Worm (Caenorhabditis elegans) whole organism, L2 larva: ENCODE results near the gene tbb-1.

Source experiments
- R02D3.7 ChIP-seq: fragments of 150-350 bp; optimal IDR thresholded peaks from 2 replicates; lab custom pipeline; 2014; ENCODE audit warnings: missing biosample characterization, missing genetic modification characterization
- ZK546.5 ChIP-seq: sonication (generic microtip); optimal IDR thresholded peaks from 2 replicates; lab custom pipeline; 2017; ENCODE audit warnings: missing biosample characterization, missing genetic modification characterization
- aly-2 ChIP-seq: fragments of 150-350 bp; optimal IDR thresholded peaks from 2 replicates; lab custom pipeline; 2014; ENCODE audit warnings: missing biosample characterization, missing genetic modification characterization
- ama-1 ChIP-seq: fragments of 150-350 bp; optimal IDR thresholded peaks from 2 replicates; lab custom pipeline; 2018; ENCODE audit warnings: inconsistent platforms
- egl-27 ChIP-seq: sonication (generic microtip); optimal IDR thresholded peaks from 3 replicates; lab custom pipeline; 2017; ENCODE audit warnings: missing biosample characterization, missing genetic modification reagents, missing genetic modification characterization
- elt-3 ChIP-seq: sonication (generic microtip); optimal IDR thresholded peaks from 2 replicates; lab custom pipeline; 2017; ENCODE audit warnings: missing biosample characterization, missing genetic modification characterization
- nhr-12 ChIP-seq: fragments of 150-350 bp; optimal IDR thresholded peaks from 2 replicates; lab custom pipeline; 2014; ENCODE audit warnings: missing biosample characterization, missing genetic modification characterization
- sem-4 ChIP-seq: fragments of 150-350 bp; optimal IDR thresholded peaks from 2 replicates; lab custom pipeline; 2014; ENCODE audit warnings: missing biosample characterization, missing genetic modification reagents, missing genetic modification characterization
- sma-3 ChIP-seq: sonication (generic microtip); optimal IDR thresholded peaks from 2 replicates; lab custom pipeline; 2016; ENCODE audit warnings: missing genetic modification reagents, missing genetic modification characterization, missing compliant biosample characterization
- ztf-4 ChIP-seq: fragments of 150-350 bp; optimal IDR thresholded peaks from 2 replicates; lab custom pipeline; 2014; ENCODE audit warnings: missing biosample characterization, missing genetic modification characterization

ce11 chrIII:10708484-10708883 is 33.7 kb downstream of the tbb-1 start:
- TF ChIP-seq R02D3.7 (tag; lab: Kevin White, UChicago) (no peak), sem-4 (tag; lab: Kevin White, UChicago) (no peak), ztf-4 (tag; lab: Kevin White, UChicago) (no peak), nhr-12 (no peak), aly-2 (tag; lab: Kevin White, UChicago) (no peak), ama-1 (lab: Kevin White, UChicago) (no peak), elt-3 (tag; lab: Kevin White, UChicago) (no peak), egl-27 (tag; lab: Kevin White, UChicago) (no peak), ZK546.5 (tag; lab: Kevin White, UChicago) (no peak), sma-3 (GFP tag; lab: Kevin White, UChicago) (no peak)
